Worm (Caenorhabditis elegans): Measurements from ENCODE around the gene F42H10.6.

DNA sequence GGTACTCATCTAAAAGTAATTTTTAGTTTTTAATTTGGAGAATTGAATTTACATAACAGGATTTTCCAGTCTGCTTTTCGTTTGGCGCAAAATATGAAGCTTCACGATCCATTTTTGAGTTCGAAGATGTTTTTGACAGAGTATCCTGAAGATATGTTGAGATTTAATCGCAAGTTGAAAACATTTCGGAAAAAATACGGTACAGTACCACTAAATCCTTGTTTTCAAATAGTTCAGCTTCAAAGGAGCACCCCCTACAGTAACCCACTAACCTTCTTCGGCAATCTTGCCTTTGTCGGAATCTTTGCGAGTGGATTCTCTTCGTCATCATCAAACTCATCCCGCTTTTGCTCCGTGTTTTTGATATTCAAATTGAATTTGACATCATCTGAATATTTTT is 38.7 kb upstream of the F42H10.6 start:
- TF ChIP-seq aly-2 (tag; optimal IDR thresholded peaks at IDR 0.05) (peak; percentile 34), hpl-2 (GFP tag; optimal IDR thresholded peaks at IDR 0.05) (no peak), lin-13 (GFP tag; optimal IDR thresholded peaks at IDR 0.05) (no peak), F16B12.6 (tag; optimal IDR thresholded peaks at IDR 0.05) (no peak), ztf-4 (tag; optimal IDR thresholded peaks at IDR 0.05) (no peak), unc-62 (GFP tag; optimal IDR thresholded peaks at IDR 0.05) (no peak), elt-2 (tag; optimal IDR thresholded peaks at IDR 0.05) (no peak), nhr-237 (tag; optimal IDR thresholded peaks at IDR 0.05) (no peak)
